Fruit fly (Drosophila melanogaster): ENCODE measurements around the gene dpr17.
A peak's percentile ranks its signal among the peaks of the same experiment; 100 is the strongest.

The dpr17 gene

DNA sequence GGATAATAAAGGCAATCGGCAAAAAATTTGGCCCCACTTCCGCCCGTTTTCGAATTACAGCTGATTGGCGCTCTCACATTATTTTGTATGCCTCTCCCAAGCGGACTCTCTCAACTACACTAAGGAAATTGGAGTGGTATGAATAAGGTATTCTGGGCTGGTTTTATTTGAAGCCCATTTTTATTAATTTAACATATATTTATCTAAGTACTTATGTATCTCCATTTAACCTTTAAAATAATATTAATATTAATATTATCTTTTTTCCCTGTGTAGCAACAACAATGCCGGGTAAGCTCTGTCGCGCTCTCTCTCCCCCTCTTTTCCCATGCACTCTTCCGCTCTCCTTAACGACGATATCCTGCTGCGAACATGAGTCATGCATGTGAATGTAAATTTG, 15.7 kb upstream of the dpr17 start (continued):
- TF ChIP-seq onecut (GFP tag; IDR thresholded peaks at IDR 0.05) (peak; percentile 52), Dfd (GFP tag; optimal IDR thresholded peaks at IDR 0.05) (no peak), Dip2 (GFP tag; IDR thresholded peaks at IDR 0.05) (no peak), CG1832 (GFP tag; optimal IDR thresholded peaks at IDR 0.05) (no peak), NC2β (GFP tag; optimal IDR thresholded peaks at IDR 0.05) (no peak), Antp (GFP tag; optimal IDR thresholded peaks at IDR 0.05) (no peak), Hand (GFP tag; optimal IDR thresholded peaks at IDR 0.05) (peak; percentile 79), CG15479 (GFP tag; optimal IDR thresholded peaks at IDR 0.05) (no peak), Optix (GFP tag; IDR thresholded peaks at IDR 0.05) (0 out of 3 replicates have a peak, but pooled peaks have one; percentile 23), CG17361 (GFP tag; IDR thresholded peaks at IDR 0.05) (no peak; the same call in 2 of the 3 replicates), CG30403 (GFP tag; optimal IDR thresholded peaks at IDR 0.05) (peak; percentile 52), CG32532 (GFP tag; IDR thresholded peaks at IDR 0.05) (peak; percentile 88), Fer2 (tag; optimal IDR thresholded peaks at IDR 0.05) (peak; percentile 61), CG10565 (GFP tag; optimal IDR thresholded peaks at IDR 0.05) (no peak), Dek (tag; optimal IDR thresholded peaks at IDR 0.05) (no peak), ro (GFP tag; IDR thresholded peaks at IDR 0.05) (0 out of 2 replicates have a peak, but pooled peaks have one; percentile 34), B-H1 (GFP tag; IDR thresholded peaks at IDR 0.05) (peak; percentile 77; the same call in 2 of the 3 replicates), otp (GFP tag; IDR thresholded peaks at IDR 0.05) (peak; percentile 69; the same call in 2 of the 3 replicates), Hr78 (GFP tag; optimal IDR thresholded peaks at IDR 0.05) (no peak), Doc2 (GFP tag; IDR thresholded peaks at IDR 0.05) (no peak), CG6654 (GFP tag; optimal IDR thresholded peaks at IDR 0.05) (peak; percentile 25), croc (GFP tag; conservative IDR thresholded peaks at IDR 0.05) (peak; percentile 48; the same call in 2 of the 3 replicates), dan (GFP tag; IDR thresholded peaks at IDR 0.05) (no peak), CG16815 (GFP tag; optimal IDR thresholded peaks at IDR 0.05) (peak; percentile 42), usp (GFP tag; optimal IDR thresholded peaks at IDR 0.05) (no peak), NC2α (GFP tag; optimal IDR thresholded peaks at IDR 0.05) (no peak), chn (GFP tag; optimal IDR thresholded peaks at IDR 0.05) (no peak), Taf1 (GFP tag; IDR thresholded peaks at IDR 0.05) (peak; percentile 65), Mrtf (GFP tag; IDR thresholded peaks at IDR 0.05) (peak; percentile 77; the same call in 2 of the 3 replicates), gcm (GFP tag; optimal IDR thresholded peaks at IDR 0.05) (no peak), CG1602 (GFP tag; optimal IDR thresholded peaks at IDR 0.05) (peak; percentile 24), CG10267 (tag; optimal IDR thresholded peaks at IDR 0.05) (no peak), CG8281 (tag; optimal IDR thresholded peaks at IDR 0.05) (peak; percentile 42), CG14860 (GFP tag; IDR thresholded peaks at IDR 0.05; ENCODE audit: partially characterized antibody) (no peak), CG17802 (tag; optimal IDR thresholded peaks at IDR 0.05) (no peak), hb (GFP tag; IDR thresholded peaks at IDR 0.05; ENCODE audit: partially characterized antibody) (no peak), Ets65A (GFP tag) (peak; percentile 30), CG5953 (GFP tag; IDR thresholded peaks at IDR 0.05) (peak; percentile 24; the same call in 1 of the 2 replicates), CG7786 (GFP tag; optimal IDR thresholded peaks at IDR 0.05) (no peak), prd (optimal IDR thresholded peaks at IDR 0.05) (no peak), prd (GFP tag; IDR thresholded peaks at IDR 0.05) (peak; percentile 83), tna (GFP tag; IDR thresholded peaks at IDR 0.05; ENCODE audit: partially characterized antibody) (no peak), Hey (tag; optimal IDR thresholded peaks at IDR 0.05) (no peak), yki (optimal IDR thresholded peaks at IDR 0.05) (no peak), CG33213 (GFP tag; optimal IDR thresholded peaks at IDR 0.05) (no peak), Deaf1 (tag; optimal IDR thresholded peaks at IDR 0.05) (no peak), Xbp1 (GFP tag; optimal IDR thresholded peaks at IDR 0.05) (peak; percentile 67), CG2199 (GFP tag; IDR thresholded peaks at IDR 0.05) (no peak), NfI (GFP tag; optimal IDR thresholded peaks at IDR 0.05) (peak; percentile 74), CG10321 (GFP tag; IDR thresholded peaks at IDR 0.05) (0 out of 2 replicates have a peak, but pooled peaks have one; percentile 20), tgo (GFP tag; IDR thresholded peaks at IDR 0.05) (peak; percentile 86), cwo (GFP tag; optimal IDR thresholded peaks at IDR 0.05) (peak; percentile 80)

Data from whole organism, embryonic.